Fruit fly (Drosophila melanogaster): Measurements from ENCODE around the gene Lgr4.

- TF ChIP-seq psq (optimal IDR thresholded peaks at IDR 0.05) (no peak), CG8478 (optimal IDR thresholded peaks at IDR 0.05) (no peak), EcR (GFP tag; optimal IDR thresholded peaks at IDR 0.05) (no peak), usp (GFP tag; optimal IDR thresholded peaks at IDR 0.05) (no peak), pan (optimal IDR thresholded peaks at IDR 0.05) (no peak), Dll (optimal IDR thresholded peaks at IDR 0.05) (no peak)
These were observed 43.6 kb upstream of the Lgr4 start for dm6 chrX:13232406-13233195.
